Comparison of ENCODE assay signal across 2 worm cellular contexts in genomic region chrIII:10333961-10334542, ce11.
TF ChIP-seq lines count a peak whose summit lies in the region.

Gene jmjd-4, minus strand, starts transcription at chrIII:10334018.
Gene mev-1, plus strand, starts transcription at chrIII:10334277.

TF ChIP-seq in whole organism, L1 larva, 84 proteins besides CTCF, POLR2A, EP300 and RAD21 (continued from another document):
- TF ChIP-seq C34B4.2 (tag; optimal IDR thresholded peaks at IDR 0.05; lab: Kevin White, UChicago) (no peak), nhr-11 (tag; optimal IDR thresholded peaks at IDR 0.05; lab: Kevin White, UChicago) (peak; percentile 58), lsy-2 (tag; optimal IDR thresholded peaks at IDR 0.05; lab: Kevin White, UChicago) (peak; percentile 90 to 93), lin-39 (tag; optimal IDR thresholded peaks at IDR 0.05; lab: Kevin White, UChicago) (peak; percentile 89), nhr-84 (tag; optimal IDR thresholded peaks at IDR 0.05; lab: Kevin White, UChicago) (no peak), egl-13 (tag; optimal IDR thresholded peaks at IDR 0.05; lab: Kevin White, UChicago) (peak; percentile 63), aha-1 (tag; optimal IDR thresholded peaks at IDR 0.05; lab: Kevin White, UChicago) (peak; percentile 81), dpl-1 (GFP tag; optimal IDR thresholded peaks at IDR 0.05; lab: Kevin White, UChicago) (peak; percentile 84 to 87 (median 86)), sup-37 (GFP tag; optimal IDR thresholded peaks at IDR 0.05; lab: Kevin White, UChicago) (peak; percentile 81), dsc-1 (tag; optimal IDR thresholded peaks at IDR 0.05; lab: Kevin White, UChicago) (peak; percentile 92), tbx-2 (tag; optimal IDR thresholded peaks at IDR 0.05; lab: Kevin White, UChicago) (peak; percentile 85), aly-2 (tag; optimal IDR thresholded peaks at IDR 0.05; lab: Kevin White, UChicago) (peak; percentile 51), F16B12.6 (tag; optimal IDR thresholded peaks at IDR 0.05; lab: Kevin White, UChicago) (peak; percentile 76), efl-1 (optimal IDR thresholded peaks at IDR 0.05; lab: Kevin White, UChicago) (peak; percentile 87 to 89), efl-1 (GFP tag; optimal IDR thresholded peaks at IDR 0.05 in 1 of 2; lab: Kevin White, UChicago) (peak; percentile 84 to 99), ceh-8 (GFP tag; optimal IDR thresholded peaks at IDR 0.05; lab: Kevin White, UChicago) (peak; percentile 84), lir-3 (tag; optimal IDR thresholded peaks at IDR 0.05; lab: Kevin White, UChicago; ENCODE audit: poor library complexity) (peak; percentile 33), xbp-1 (tag; optimal IDR thresholded peaks at IDR 0.05; lab: Kevin White, UChicago) (peak; percentile 86), lin-15B (tag; optimal IDR thresholded peaks at IDR 0.05; lab: Kevin White, UChicago) (peak; percentile 81), unc-30 (tag; optimal IDR thresholded peaks at IDR 0.05; lab: Kevin White, UChicago) (no peak), unc-98 (GFP tag; IDR thresholded peaks at IDR 0.05; lab: Robert Waterston, UW) (no peak; the same call in 1 of the 2 replicates), ceh-63 (GFP tag; optimal IDR thresholded peaks at IDR 0.05; lab: Kevin White, UChicago) (no peak), zag-1 (tag; optimal IDR thresholded peaks at IDR 0.05; lab: Kevin White, UChicago) (no peak)

TF ChIP-seq in whole organism, young adult, 124 proteins besides CTCF, POLR2A, EP300 and RAD21 (continued from another document):
- TF ChIP-seq rpc-1 (optimal IDR thresholded peaks at IDR 0.05; lab: Kevin White, UChicago) (no peak), rpc-1 (tag; optimal IDR thresholded peaks at IDR 0.05; lab: Kevin White, UChicago) (no peak), ceh-100 (GFP tag; IDR thresholded peaks at IDR 0.05; lab: Robert Waterston, UW) (peak; percentile 78), snpc-4 (GFP tag; optimal IDR thresholded peaks at IDR 0.05; lab: Kevin White, UChicago) (peak; percentile 68), snpc-4 (tag; optimal IDR thresholded peaks at IDR 0.05; lab: Kevin White, UChicago) (peak in 3 of 4 experiments; percentile 61 to 72 (median 65)), Y79H2A.3 (GFP tag; conservative IDR thresholded peaks at IDR 0.05; lab: Robert Waterston, UW) (no peak), B0019.2 (GFP tag; conservative IDR thresholded peaks at IDR 0.05; lab: Robert Waterston, UW) (no peak), madf-8 (GFP tag; conservative IDR thresholded peaks at IDR 0.05; lab: Robert Waterston, UW) (peak; percentile 77), egl-44 (GFP tag; IDR thresholded peaks at IDR 0.05; lab: Robert Waterston, UW) (peak; percentile 66; the same call in 1 of the 2 replicates), F52B5.7 (tag; optimal IDR thresholded peaks at IDR 0.05; lab: Kevin White, UChicago) (no peak), snpc-1.1 (tag; optimal IDR thresholded peaks at IDR 0.05; lab: Kevin White, UChicago; ENCODE audit: insufficient read depth) (no peak), madf-10 (tag; optimal IDR thresholded peaks at IDR 0.05; lab: Kevin White, UChicago) (peak; percentile 3), die-1 (tag; optimal IDR thresholded peaks at IDR 0.05; lab: Kevin White, UChicago) (no peak), rec-8 (tag; optimal IDR thresholded peaks at IDR 0.05; lab: Kevin White, UChicago) (no peak), nhr-80 (tag; optimal IDR thresholded peaks at IDR 0.05; lab: Kevin White, UChicago) (peak; percentile 84), mes-4 (tag; optimal IDR thresholded peaks at IDR 0.05; lab: Kevin White, UChicago) (no peak), K11D2.4 (GFP tag; IDR thresholded peaks at IDR 0.05; lab: Robert Waterston, UW) (peak; percentile 90), C17E4.6 (GFP tag; IDR thresholded peaks at IDR 0.05; lab: Robert Waterston, UW) (peak; percentile 64; the same call in 1 of the 2 replicates), gei-17 (GFP tag; optimal IDR thresholded peaks at IDR 0.05; lab: Kevin White, UChicago) (peak; percentile 53), lir-1 (GFP tag; conservative IDR thresholded peaks at IDR 0.05; lab: Robert Waterston, UW) (peak; percentile 63; the same call in 1 of the 2 replicates)
